Worm (Caenorhabditis elegans): Measurements from ENCODE around the gene Y73B6BL.37.

Y73B6BL.37 gene

DNA sequence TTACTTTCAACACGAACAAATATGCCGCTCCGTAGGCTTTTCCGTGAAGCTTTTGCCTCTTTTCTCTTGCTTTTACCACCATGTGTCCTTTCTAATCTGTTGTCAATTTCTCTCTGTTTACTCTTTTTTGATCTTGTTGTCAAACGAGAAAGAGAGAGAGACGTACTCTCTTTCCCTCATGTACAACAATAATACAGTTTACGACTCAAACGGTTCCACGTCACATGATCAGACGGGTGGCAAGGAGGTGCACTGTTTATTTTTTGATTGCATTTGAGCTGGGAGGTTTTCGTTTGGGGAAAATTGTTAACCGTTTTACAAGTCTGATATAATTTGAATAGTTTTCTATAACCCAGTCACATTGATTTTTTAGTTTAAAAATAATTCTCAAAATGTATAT lies 13.7 kb downstream of the Y73B6BL.37 start:
- no peak for TF ChIP-seq aly-2 (tag; optimal IDR thresholded peaks at IDR 0.05)
- no peak for TF ChIP-seq hmg-11 (tag; optimal IDR thresholded peaks at IDR 0.05)
- no peak for TF ChIP-seq nhr-237 (tag; optimal IDR thresholded peaks at IDR 0.05)
- no peak for TF ChIP-seq ceh-16 (tag; optimal IDR thresholded peaks at IDR 0.05)
- peak; percentile 58 for TF ChIP-seq elt-2 (tag; optimal IDR thresholded peaks at IDR 0.05)
- TF ChIP-seq ztf-11 (tag; optimal IDR thresholded peaks at IDR 0.05): no peak
- peak; percentile 56 for TF ChIP-seq pqm-1 (tag; optimal IDR thresholded peaks at IDR 0.05)
- TF ChIP-seq ama-1 (optimal IDR thresholded peaks at IDR 0.05): no peak
- no peak for TF ChIP-seq mml-1 (tag; optimal IDR thresholded peaks at IDR 0.05)
- no peak for TF ChIP-seq fkh-2 (tag; optimal IDR thresholded peaks at IDR 0.05)
- peak; percentile 100 for TF ChIP-seq pha-4 (tag; optimal IDR thresholded peaks at IDR 0.05)

- TF ChIP-seq jun-1 (tag; optimal IDR thresholded peaks at IDR 0.05) (peak; percentile 2), nhr-12 (tag; optimal IDR thresholded peaks at IDR 0.05) (no peak), eor-1 (tag; optimal IDR thresholded peaks at IDR 0.05) (no peak), fkh-10 (GFP tag; optimal IDR thresholded peaks at IDR 0.05) (no peak), egl-27 (tag; optimal IDR thresholded peaks at IDR 0.05) (no peak), ama-1 (optimal IDR thresholded peaks at IDR 0.05) (no peak), aly-2 (tag; optimal IDR thresholded peaks at IDR 0.05) (no peak), pqm-1 (tag; optimal IDR thresholded peaks at IDR 0.05) (peak; percentile 58), elt-2 (tag; optimal IDR thresholded peaks at IDR 0.05) (peak; percentile 80), sea-2 (GFP tag; optimal IDR thresholded peaks at IDR 0.05) (no peak), nhr-43 (tag; optimal IDR thresholded peaks at IDR 0.05; ENCODE audit: poor library complexity, severe bottlenecking) (no peak), daf-12 (tag; optimal IDR thresholded peaks at IDR 0.05) (no peak), lsy-12 (tag; optimal IDR thresholded peaks at IDR 0.05) (no peak), pha-4 (tag; optimal IDR thresholded peaks at IDR 0.05) (peak; percentile 72), unc-39 (tag; optimal IDR thresholded peaks at IDR 0.05) (no peak), lin-15B (tag; optimal IDR thresholded peaks at IDR 0.05) (no peak), mdl-1 (tag; optimal IDR thresholded peaks at IDR 0.05) (no peak), ceh-16 (tag; optimal IDR thresholded peaks at IDR 0.05) (no peak), lin-39 (tag; optimal IDR thresholded peaks at IDR 0.05) (no peak)
These were observed 15.6 kb downstream of the Y73B6BL.37 start for ce11 chrIV:6502725-6503124.

DNA sequence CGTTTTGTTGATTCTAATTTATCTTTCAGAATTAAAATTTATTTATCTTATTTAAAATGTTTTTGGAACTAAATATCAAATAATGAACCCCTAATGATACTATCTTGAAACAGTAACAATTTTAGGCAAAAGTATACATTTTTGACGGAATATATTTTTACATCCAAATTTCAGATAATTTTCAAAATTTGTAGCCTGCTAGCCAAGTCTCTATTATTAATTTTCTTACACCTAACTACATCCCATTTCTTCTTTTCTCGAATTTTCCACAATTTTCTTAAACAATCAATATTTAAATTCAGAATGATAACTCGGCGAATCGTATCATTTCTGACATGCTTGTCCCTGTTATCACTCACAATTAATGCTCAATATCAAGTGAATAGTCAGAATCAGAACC lies 19.3 kb downstream of the Y73B6BL.37 start, which contains the start of gene pqn-89:
Gene pqn-89 (plus strand): TSS at position 301 of the 400 bp plus-strand sequence.
- TF ChIP-seq nhr-67 (tag; optimal IDR thresholded peaks at IDR 0.05) (no peak), elt-2 (tag; optimal IDR thresholded peaks at IDR 0.05) (peak; percentile 36)

- TF ChIP-seq ztf-11 (tag; optimal IDR thresholded peaks at IDR 0.05): no peak
- TF ChIP-seq unc-39 (tag; optimal IDR thresholded peaks at IDR 0.05): no peak
- no peak for TF ChIP-seq unc-62 (GFP tag; optimal IDR thresholded peaks at IDR 0.05)
These were observed 24.6 kb downstream of the Y73B6BL.37 start for ce11 chrIV:6511767-6512166.

DNA sequence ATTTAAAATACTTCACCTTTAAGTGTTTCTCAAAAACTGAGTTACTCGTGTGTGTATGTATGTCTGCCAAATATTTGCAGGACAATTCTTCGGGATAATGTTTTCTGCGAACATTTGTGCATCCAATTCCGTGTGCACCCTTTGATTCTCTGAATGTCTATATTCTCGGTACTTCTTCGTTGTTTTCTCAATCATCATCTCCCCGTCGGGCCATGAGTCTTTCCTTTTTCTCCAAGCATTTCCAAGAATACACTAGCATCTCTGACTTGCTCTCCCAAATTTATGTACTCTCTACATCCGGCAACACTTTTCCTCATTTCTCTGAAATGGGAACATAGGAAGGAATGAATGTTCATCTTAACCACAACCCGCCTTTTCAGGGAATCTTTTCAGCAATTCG lies 27.6 kb downstream of the Y73B6BL.37 start:
- TF ChIP-seq lin-39 (tag; optimal IDR thresholded peaks at IDR 0.05): peak; percentile 13
- no peak for TF ChIP-seq fos-1 (tag; optimal IDR thresholded peaks at IDR 0.05)
- peak; percentile 44 for TF ChIP-seq nfya-1 (tag; optimal IDR thresholded peaks at IDR 0.05; ENCODE audit: insufficient read depth)
- peak; percentile 13 for TF ChIP-seq snpc-4 (tag; optimal IDR thresholded peaks at IDR 0.05)
- TF ChIP-seq jun-1 (tag; optimal IDR thresholded peaks at IDR 0.05): no peak
- TF ChIP-seq tbx-2 (tag; optimal IDR thresholded peaks at IDR 0.05): peak; percentile 67
- TF ChIP-seq nhr-11 (tag; optimal IDR thresholded peaks at IDR 0.05): peak; percentile 81

DNA sequence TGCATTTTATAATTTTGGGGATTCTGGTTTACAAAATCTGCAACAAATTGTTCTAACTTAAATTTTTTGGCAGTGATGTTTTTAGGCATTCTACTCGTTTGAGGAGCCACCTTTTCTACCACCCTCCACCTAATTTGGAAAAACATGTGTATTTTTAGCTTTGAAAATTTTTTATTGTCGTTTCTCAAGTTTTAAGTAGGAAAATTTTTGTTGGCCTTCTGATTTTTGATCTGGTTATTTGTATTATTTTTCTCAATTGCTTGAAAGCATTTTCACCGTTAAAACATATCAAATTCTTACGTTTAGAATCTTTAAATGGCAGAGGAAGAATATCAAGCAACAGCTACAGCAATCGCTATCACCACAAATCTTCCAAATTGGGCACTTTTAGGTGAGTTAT lies 30.7 kb downstream of the Y73B6BL.37 start, which contains the start of gene C01G5.7:
Gene C01G5.7 (plus strand): TSS at position 301 of the 400 bp plus-strand sequence.
- TF ChIP-seq nhr-12 (tag; optimal IDR thresholded peaks at IDR 0.05) (no peak), aly-2 (tag; optimal IDR thresholded peaks at IDR 0.05) (no peak), tbx-2 (tag; optimal IDR thresholded peaks at IDR 0.05) (no peak), lin-39 (tag; optimal IDR thresholded peaks at IDR 0.05) (no peak), nhr-28 (tag; optimal IDR thresholded peaks at IDR 0.05) (no peak), ceh-82 (tag; optimal IDR thresholded peaks at IDR 0.05) (no peak)
